Worm (Caenorhabditis elegans) whole organism, young adult: Measurements from ENCODE around the gene wht-7.
A peak's percentile ranks its signal among the peaks of the same experiment; 100 is the strongest.

ENCODE experiments used
- B0336.3 ChIP-seq: fragments of 200-800 bp; sonication (Bioruptor generic); IDR thresholded peaks from 2 replicates; pipeline ENCODE4 v1.3.6; 2022; ENCODE audit warnings: missing genetic modification characterization, missing compliant biosample characterization
- C06A6.2 ChIP-seq: fragments of 200-800 bp; sonication (Bioruptor generic); conservative IDR thresholded peaks from 2 replicates; pipeline ENCODE4 v1.3.6; 2022; ENCODE audit warnings: missing genetic modification characterization, missing compliant biosample characterization
- C17E4.6 ChIP-seq: fragments of 200-800 bp; sonication (Bioruptor generic); IDR thresholded peaks from 2 replicates; pipeline ENCODE4 v1.3.6; 2022; ENCODE audit warnings: missing genetic modification reagents, missing genetic modification characterization, missing compliant biosample characterization
- F33H1.4 ChIP-seq: fragments of 200-800 bp; sonication (Bioruptor generic); IDR thresholded peaks from 2 replicates; pipeline ENCODE4 v1.3.6; 2022; ENCODE audit warnings: missing genetic modification reagents, missing genetic modification characterization, missing compliant biosample characterization
- F57C9.4 ChIP-seq: sonication (generic microtip); optimal IDR thresholded peaks from 2 replicates; lab custom pipeline; 2017; ENCODE audit warnings: mild to moderate bottlenecking, missing genetic modification characterization, missing compliant biosample characterization
- K12H6.12 ChIP-seq: fragments of 200-800 bp; sonication (Bioruptor generic); optimal IDR thresholded peaks from 2 replicates; lab custom pipeline; 2018; ENCODE audit warnings: mild to moderate bottlenecking, missing genetic modification characterization, missing compliant biosample characterization
- Y56A3A.18 ChIP-seq: fragments of 200-800 bp; sonication (Bioruptor generic); IDR thresholded peaks from 2 replicates; pipeline ENCODE4 v1.3.6; 2022; ENCODE audit warnings: missing genetic modification reagents, missing genetic modification characterization, missing compliant biosample characterization
- Y67H2A.10 ChIP-seq: fragments of 200-800 bp; sonication (Bioruptor generic); conservative IDR thresholded peaks from 2 replicates; pipeline ENCODE4 v1.3.6; 2022; ENCODE audit warnings: missing genetic modification reagents, missing genetic modification characterization, missing compliant biosample characterization
- ama-1 ChIP-seq, 3 experiments: fragments of 150-350 bp in 1 of 3; sonication (generic microtip) in 2 of 3; optimal IDR thresholded peaks; 2 replicates each; lab custom pipeline; 2014 to 2018; ENCODE audit warnings: missing biosample characterization in 2 of 3, missing genetic modification characterization in 2 of 3, missing genetic modification reagents in 2 of 3
- aptf-3 ChIP-seq: fragments of 200-800 bp; sonication (Bioruptor generic); IDR thresholded peaks from 2 replicates; pipeline ENCODE4 v1.3.6; 2022; ENCODE audit warnings: missing genetic modification characterization, missing compliant biosample characterization
- atf-7 ChIP-seq: sonication (generic microtip); optimal IDR thresholded peaks from 2 replicates; lab custom pipeline; 2017; ENCODE audit warnings: mild to moderate bottlenecking, missing genetic modification characterization, missing compliant biosample characterization
- bed-2 ChIP-seq: fragments of 200-800 bp; sonication (Bioruptor generic); IDR thresholded peaks from 2 replicates; pipeline ENCODE4 v1.3.6; 2022; ENCODE audit warnings: missing genetic modification reagents, missing genetic modification characterization, missing compliant biosample characterization
- ccch-3 ChIP-seq: fragments of 200-800 bp; sonication (Bioruptor generic); optimal IDR thresholded peaks from 2 replicates; lab custom pipeline; 2018; ENCODE audit warnings: mild to moderate bottlenecking, missing genetic modification characterization, missing compliant biosample characterization
- ceh-27 ChIP-seq: fragments of 200-800 bp; sonication (Bioruptor generic); optimal IDR thresholded peaks from 2 replicates; lab custom pipeline; 2018; ENCODE audit warnings: mild to moderate bottlenecking, missing genetic modification characterization, moderate library complexity, missing compliant biosample characterization
- ceh-40 ChIP-seq: fragments of 200-800 bp; sonication (Bioruptor generic); IDR thresholded peaks from 2 replicates; pipeline ENCODE4 v1.3.6; 2022; ENCODE audit warnings: missing genetic modification characterization, missing compliant biosample characterization
- ceh-58 ChIP-seq: fragments of 200-800 bp; sonication (Bioruptor generic); IDR thresholded peaks from 2 replicates; pipeline ENCODE4 v1.3.6; 2022; ENCODE audit warnings: missing genetic modification characterization, missing compliant biosample characterization
- chd-7 ChIP-seq: sonication (generic microtip); optimal IDR thresholded peaks from 2 replicates; lab custom pipeline; 2016; ENCODE audit warnings: mild to moderate bottlenecking, missing genetic modification characterization, moderate library complexity, missing compliant biosample characterization
- dpl-1 ChIP-seq: fragments of 150-350 bp; optimal IDR thresholded peaks from 2 replicates; lab custom pipeline; 2014; ENCODE audit warnings: missing biosample characterization, missing genetic modification reagents, missing genetic modification characterization
- egl-18 ChIP-seq: fragments of 200-800 bp; sonication (Bioruptor generic); IDR thresholded peaks from 2 replicates; pipeline ENCODE4 v1.3.6; 2022; ENCODE audit warnings: missing genetic modification reagents, missing genetic modification characterization, missing compliant biosample characterization
- egrh-3 ChIP-seq: fragments of 200-800 bp; sonication (Bioruptor generic); IDR thresholded peaks from 2 replicates; pipeline ENCODE4 v1.3.6; 2022; ENCODE audit warnings: missing genetic modification reagents, missing genetic modification characterization, missing compliant biosample characterization
- ets-4 ChIP-seq: fragments of 200-800 bp; sonication (Bioruptor generic); optimal IDR thresholded peaks from 2 replicates; lab custom pipeline; 2018; ENCODE audit warnings: mild to moderate bottlenecking, missing genetic modification characterization, missing compliant biosample characterization
- fkh-3 ChIP-seq: sonication (generic microtip); optimal IDR thresholded peaks from 2 replicates; lab custom pipeline; 2016; ENCODE audit warnings: mild to moderate bottlenecking, missing genetic modification characterization, missing compliant biosample characterization
- hlh-12 ChIP-seq: sonication (generic microtip); optimal IDR thresholded peaks from 2 replicates; lab custom pipeline; 2016; ENCODE audit warnings: missing genetic modification characterization, missing compliant biosample characterization
- hlh-26 ChIP-seq: fragments of 200-800 bp; sonication (Bioruptor generic); conservative IDR thresholded peaks from 2 replicates; pipeline ENCODE4 v1.3.6; 2022; ENCODE audit warnings: missing genetic modification reagents, missing genetic modification characterization, missing compliant biosample characterization
- hmg-1.2 ChIP-seq: fragments of 200-800 bp; sonication (Bioruptor generic); IDR thresholded peaks from 2 replicates; pipeline ENCODE4 v1.3.6; 2022; ENCODE audit warnings: missing genetic modification reagents, missing genetic modification characterization, missing compliant biosample characterization
- hrde-1 ChIP-seq: sonication (generic microtip); optimal IDR thresholded peaks from 2 replicates; lab custom pipeline; 2016; ENCODE audit warnings: missing genetic modification characterization, mild to moderate bottlenecking, missing compliant biosample characterization, moderate library complexity, missing genotype, missing genetic modification reagents, borderline replicate concordance
- hsf-1 ChIP-seq: fragments of 200-800 bp; sonication (Bioruptor generic); IDR thresholded peaks from 2 replicates; pipeline ENCODE4 v1.3.6; 2022; ENCODE audit warnings: missing genetic modification reagents, missing genetic modification characterization, missing compliant biosample characterization
- let-607 ChIP-seq, 2 experiments: fragments of 200-800 bp in 1 of 2; sonication (Bioruptor generic) in 1 of 2; sonication (generic microtip) in 1 of 2; optimal IDR thresholded peaks; 2 replicates each; lab custom pipeline; 2016 to 2018; ENCODE audit warnings: mild to moderate bottlenecking in 2 of 2, missing compliant biosample characterization in 2 of 2, missing genetic modification characterization in 2 of 2, moderate library complexity in 2 of 2, missing genotype in 1 of 2
- lin-35 ChIP-seq, 3 experiments: fragments of 150-350 bp in 2 of 3; sonication (generic microtip) in 1 of 3; optimal IDR thresholded peaks; 2 replicates each; lab custom pipeline; 2014 to 2018; ENCODE audit warnings: missing biosample characterization in 3 of 3, missing genetic modification characterization in 3 of 3, missing genetic modification reagents in 3 of 3
- lin-40 ChIP-seq: sonication (generic microtip); optimal IDR thresholded peaks from 2 replicates; lab custom pipeline; 2016; ENCODE audit warnings: missing genetic modification characterization, mild to moderate bottlenecking, missing compliant biosample characterization, missing genotype, missing genetic modification reagents
- lin-54 ChIP-seq: fragments of 200-800 bp; sonication (Bioruptor generic); optimal IDR thresholded peaks from 2 replicates; lab custom pipeline; 2018; ENCODE audit warnings: mild to moderate bottlenecking, missing genetic modification characterization, missing compliant biosample characterization
- madf-10 ChIP-seq: sonication (generic microtip); optimal IDR thresholded peaks from 2 replicates; lab custom pipeline; 2016; ENCODE audit warnings: mild to moderate bottlenecking, missing genetic modification characterization, missing compliant biosample characterization
- madf-6 ChIP-seq: fragments of 200-800 bp; sonication (Bioruptor generic); IDR thresholded peaks from 2 replicates; pipeline ENCODE4 v1.3.6; 2022; ENCODE audit warnings: missing genetic modification reagents, missing genetic modification characterization, missing compliant biosample characterization
- madf-8 ChIP-seq: fragments of 200-800 bp; sonication (Bioruptor generic); conservative IDR thresholded peaks from 2 replicates; pipeline ENCODE4 v1.3.6; 2022; ENCODE audit warnings: missing genetic modification reagents, missing genetic modification characterization, missing compliant biosample characterization
- nfya-1 ChIP-seq: sonication (generic microtip); optimal IDR thresholded peaks from 2 replicates; lab custom pipeline; 2017; ENCODE audit warnings: antibody characterized with exemption, missing compliant biosample characterization, missing genetic modification characterization, borderline replicate concordance; ENCODE audit not compliant: insufficient read depth
- nfya-2 ChIP-seq: fragments of 200-800 bp; sonication (Bioruptor generic); IDR thresholded peaks from 2 replicates; pipeline ENCODE4 v1.3.6; 2022; ENCODE audit warnings: missing genetic modification reagents, missing genetic modification characterization, missing compliant biosample characterization
- nfyb-1 ChIP-seq: fragments of 200-800 bp; sonication (Bioruptor generic); IDR thresholded peaks from 2 replicates; pipeline ENCODE4 v1.3.6; 2022; ENCODE audit warnings: missing genetic modification reagents, missing genetic modification characterization, missing compliant biosample characterization
- nhr-120 ChIP-seq: fragments of 200-800 bp; sonication (Bioruptor generic); IDR thresholded peaks from 2 replicates; pipeline ENCODE4 v1.3.6; 2022; ENCODE audit warnings: missing genetic modification characterization, missing compliant biosample characterization
- nhr-27 ChIP-seq: fragments of 200-800 bp; sonication (Bioruptor generic); optimal IDR thresholded peaks from 2 replicates; lab custom pipeline; 2018; ENCODE audit warnings: mild to moderate bottlenecking, missing genetic modification characterization, moderate library complexity, missing compliant biosample characterization
- nhr-90 ChIP-seq: sonication (generic microtip); optimal IDR thresholded peaks from 2 replicates; lab custom pipeline; 2016; ENCODE audit warnings: missing genotype, mild to moderate bottlenecking, missing genetic modification characterization, missing compliant biosample characterization
- rcor-1 ChIP-seq: fragments of 200-800 bp; sonication (Bioruptor generic); IDR thresholded peaks from 2 replicates; pipeline ENCODE4 v1.3.6; 2022; ENCODE audit warnings: missing genetic modification reagents, missing genetic modification characterization, missing compliant biosample characterization
- sdz-38 ChIP-seq: sonication (generic microtip); optimal IDR thresholded peaks from 2 replicates; lab custom pipeline; 2016; ENCODE audit warnings: missing genotype, missing genetic modification characterization, missing compliant biosample characterization
- snpc-1.3 ChIP-seq: sonication (generic microtip); optimal IDR thresholded peaks from 2 replicates; lab custom pipeline; 2017; ENCODE audit warnings: missing genetic modification characterization, mild to moderate bottlenecking, missing compliant biosample characterization, antibody characterized with exemption, moderate library complexity, missing genotype, missing genetic modification reagents; ENCODE audit not compliant: insufficient read depth
- snpc-4 ChIP-seq, 5 experiments: fragments of 150-350 bp in 1 of 5; sonication (generic microtip) in 4 of 5; optimal IDR thresholded peaks; 2 replicates each; lab custom pipeline; 2014 to 2018; ENCODE audit warnings: missing genetic modification characterization in 5 of 5, missing biosample characterization in 3 of 5, antibody characterized with exemption in 2 of 5, mild to moderate bottlenecking in 2 of 5, missing compliant biosample characterization in 2 of 5, missing genotype in 2 of 5, moderate library complexity in 2 of 5, missing genetic modification reagents in 1 of 5
- tbp1 ChIP-seq: fragments of 200-800 bp; sonication (Bioruptor generic); optimal IDR thresholded peaks from 2 replicates; lab custom pipeline; 2018; ENCODE audit warnings: mild to moderate bottlenecking, missing genetic modification characterization, missing compliant biosample characterization
- xnd-1 ChIP-seq: sonication (generic microtip); optimal IDR thresholded peaks from 2 replicates; lab custom pipeline; 2016; ENCODE audit warnings: missing genotype, missing genetic modification reagents, missing genetic modification characterization, missing compliant biosample characterization
- zfh-2 ChIP-seq: fragments of 200-800 bp; sonication (Bioruptor generic); conservative IDR thresholded peaks from 2 replicates; pipeline ENCODE4 v1.3.6; 2022; ENCODE audit warnings: missing genetic modification reagents, missing genetic modification characterization, missing compliant biosample characterization
- ztf-6 ChIP-seq: fragments of 200-800 bp; sonication (Bioruptor generic); IDR thresholded peaks from 2 replicates; pipeline ENCODE4 v1.3.6; 2022; ENCODE audit warnings: missing genetic modification reagents, missing genetic modification characterization, missing compliant biosample characterization

wht-7 gene

ce11 chrIII:6137431-6137830 lies 12.0 kb downstream of the wht-7 start:
- TF ChIP-seq lin-40, result peak; percentile 46
- no peak for TF ChIP-seq nfya-2 (GFP tag; lab: Robert Waterston, UW)
- TF ChIP-seq egl-18 (GFP tag; lab: Robert Waterston, UW), result no peak
- peak; percentile 52 for TF ChIP-seq ceh-27 (GFP tag; lab: Kevin White, UChicago)
- no peak for TF ChIP-seq Y67H2A.10 (GFP tag; lab: Robert Waterston, UW)
- TF ChIP-seq snpc-1.3 (tag; lab: Kevin White, UChicago), result no peak
- TF ChIP-seq F33H1.4 (GFP tag; lab: Robert Waterston, UW), result no peak
- TF ChIP-seq egrh-3 (GFP tag; lab: Robert Waterston, UW), result no peak
- TF ChIP-seq tbp1 (GFP tag; lab: Kevin White, UChicago), result no peak
- TF ChIP-seq chd-7 (tag; lab: Kevin White, UChicago), result peak; percentile 69
- no peak for TF ChIP-seq F57C9.4
- no peak for TF ChIP-seq bed-2 (GFP tag; lab: Robert Waterston, UW)
- peak; percentile 64 for TF ChIP-seq K12H6.12 (tag; lab: Kevin White, UChicago)
- TF ChIP-seq madf-6 (GFP tag; lab: Robert Waterston, UW), result no peak
- TF ChIP-seq hmg-1.2 (GFP tag; lab: Robert Waterston, UW), result peak; percentile 40; the same call in 1 of the 2 replicates
- TF ChIP-seq lin-35 (GFP tag; optimal IDR thresholded peaks at IDR 0.05; lab: Kevin White, UChicago), result peak in 1 of 3 experiments; percentile 59
- no peak for TF ChIP-seq lin-54 (GFP tag; lab: Kevin White, UChicago)
- no peak for TF ChIP-seq madf-8 (GFP tag; lab: Robert Waterston, UW)
- no peak for TF ChIP-seq sdz-38 (tag; lab: Kevin White, UChicago)
- TF ChIP-seq nhr-120 (GFP tag; lab: Robert Waterston, UW), result no peak
- no peak for TF ChIP-seq fkh-3 (tag; lab: Kevin White, UChicago)
- no peak for TF ChIP-seq hlh-26 (GFP tag; lab: Robert Waterston, UW)
- TF ChIP-seq atf-7, result peak; percentile 36
- no peak for TF ChIP-seq dpl-1 (GFP tag; lab: Kevin White, UChicago)
- TF ChIP-seq C17E4.6 (GFP tag; lab: Robert Waterston, UW), result no peak
- TF ChIP-seq hlh-12 (tag; lab: Kevin White, UChicago), result no peak
- TF ChIP-seq ceh-40 (GFP tag; lab: Robert Waterston, UW), result no peak
- no peak for TF ChIP-seq nhr-90
- no peak for TF ChIP-seq ccch-3 (GFP tag; lab: Kevin White, UChicago)
- TF ChIP-seq nhr-27, result no peak
- TF ChIP-seq zfh-2, result peak; percentile 92
- no peak for TF ChIP-seq ama-1 (optimal IDR thresholded peaks at IDR 0.05; lab: Kevin White, UChicago)
- TF ChIP-seq ama-1 (GFP tag; optimal IDR thresholded peaks at IDR 0.05; lab: Kevin White, UChicago), result no peak
- no peak for TF ChIP-seq hrde-1 (tag; lab: Kevin White, UChicago)
- no peak for TF ChIP-seq xnd-1
- no peak for TF ChIP-seq rcor-1 (GFP tag; lab: Robert Waterston, UW)
- TF ChIP-seq madf-10 (tag; lab: Kevin White, UChicago), result peak; percentile 43
- TF ChIP-seq nfya-1, result no peak
- TF ChIP-seq B0336.3 (GFP tag; lab: Robert Waterston, UW), result no peak
- TF ChIP-seq ceh-58 (GFP tag; lab: Robert Waterston, UW), result no peak
- TF ChIP-seq snpc-4 (GFP tag; optimal IDR thresholded peaks at IDR 0.05; lab: Kevin White, UChicago), result peak; percentile 25
- TF ChIP-seq snpc-4 (tag; optimal IDR thresholded peaks at IDR 0.05; lab: Kevin White, UChicago), result no peak
- TF ChIP-seq ztf-6 (GFP tag; lab: Robert Waterston, UW), result no peak
- TF ChIP-seq hsf-1 (GFP tag; lab: Robert Waterston, UW), result no peak
- TF ChIP-seq let-607 (tag; optimal IDR thresholded peaks at IDR 0.05; lab: Kevin White, UChicago), result no peak
- TF ChIP-seq Y56A3A.18 (GFP tag; lab: Robert Waterston, UW), result no peak
- 0 out of 2 replicates have a peak, but pooled peaks have one; percentile 56 for TF ChIP-seq C06A6.2
- no peak for TF ChIP-seq aptf-3 (GFP tag; lab: Robert Waterston, UW)
- no peak for TF ChIP-seq ets-4 (GFP tag; lab: Kevin White, UChicago)
- TF ChIP-seq nfyb-1 (GFP tag; lab: Robert Waterston, UW), result peak; percentile 61; the same call in 1 of the 2 replicates
